Fruit fly (Drosophila melanogaster): ENCODE data around the gene Ugt49B2.

Gene Ugt49B2

dm6 chr3R:21347815-21348186 is 51.7 kb downstream of the Ugt49B2 start (continued):
- TF ChIP-seq esn (GFP tag; optimal IDR thresholded peaks at IDR 0.05), result peak; percentile 30
- peak; percentile 3 for TF ChIP-seq CG6792 (GFP tag; optimal IDR thresholded peaks at IDR 0.05)
- no peak for TF ChIP-seq topi (GFP tag; optimal IDR thresholded peaks at IDR 0.05)

All from whole organism, prepupa.